Worm (Caenorhabditis elegans) whole organism, dauer: ENCODE data around the gene Y51H7BR.7.
"Not testable (repeated sequence)": the region's sequence is repeated elsewhere in the genome, so short reads cannot be mapped to it uniquely, and the experiment has no call there.

Experiments
- unc-62 ChIP-seq: sonication (generic microtip); optimal IDR thresholded peaks from 2 replicates; lab custom pipeline; 2017; ENCODE audit warnings: missing biosample characterization, missing genetic modification reagents, missing genetic modification characterization

The Y51H7BR.7 gene

DNA sequence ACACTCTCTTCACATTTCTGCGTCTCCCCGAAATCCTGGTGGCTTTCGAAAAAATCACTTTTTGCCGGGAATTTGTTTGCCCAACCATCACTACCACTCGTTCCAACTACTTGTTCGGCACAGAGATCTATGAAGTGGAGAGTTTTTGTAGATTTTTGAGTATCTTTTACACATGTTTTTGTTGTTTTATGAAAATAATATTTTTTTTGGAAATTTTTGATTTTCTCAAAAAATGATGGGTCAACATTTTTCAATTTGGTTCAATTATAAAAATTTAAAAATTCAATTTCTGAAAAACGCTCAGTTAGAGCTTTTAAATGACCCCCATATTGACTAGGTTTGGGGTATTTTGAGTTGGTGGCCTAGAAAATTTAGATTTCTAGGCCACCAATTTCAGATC, at the start of gene Y51H7BR.7:
Gene Y51H7BR.7 (minus strand): TSS at position 101 of the 400 bp plus-strand sequence.
- TF ChIP-seq unc-62 (GFP tag; lab: Kevin White, UChicago), result no peak

DNA sequence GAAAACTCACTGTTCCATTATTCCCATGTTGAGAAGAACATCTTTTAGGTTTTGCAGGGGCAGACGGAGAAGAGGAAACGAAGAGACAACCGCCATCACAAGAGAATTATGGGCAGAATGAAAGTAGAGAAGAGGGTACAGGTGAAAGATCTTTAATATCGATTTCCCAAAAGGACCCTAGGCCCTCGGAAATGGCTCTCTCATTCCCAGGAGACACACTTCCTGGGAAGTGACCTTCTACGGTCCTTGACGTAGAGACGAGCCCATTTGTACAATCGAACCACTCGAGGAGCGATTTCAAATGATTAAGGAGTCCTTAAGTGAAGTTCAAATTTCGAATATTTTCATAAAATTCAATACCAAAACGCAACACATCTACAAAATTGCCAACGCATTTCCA, 45.6 kb upstream of the Y51H7BR.7 start, which contains the start of gene fbxb-46:
Gene fbxb-46 (minus strand): TSS at position 101 of the 400 bp plus-strand sequence.
- TF ChIP-seq unc-62 (GFP tag; lab: Kevin White, UChicago), result no peak

DNA sequence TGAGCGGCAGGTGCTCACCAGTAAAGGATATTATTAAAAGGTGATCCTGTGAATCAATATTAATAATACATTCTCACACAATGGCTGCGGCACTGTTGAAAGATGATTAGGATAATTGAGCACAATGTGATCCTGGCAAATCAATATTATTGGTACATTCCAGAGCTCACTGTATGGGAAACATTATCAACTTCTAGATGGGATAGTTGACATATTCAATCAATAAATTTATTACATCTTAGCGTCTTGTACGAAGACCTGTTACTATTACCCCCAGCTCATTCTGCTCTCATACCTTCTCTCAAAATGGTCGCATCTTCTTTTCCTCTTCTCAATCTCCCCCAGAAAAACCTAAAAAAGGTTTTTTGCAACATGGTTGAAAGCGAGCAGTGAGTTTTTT, 42.8 kb upstream of the Y51H7BR.7 start, which contains the start of gene fbxb-49:
Gene fbxb-49 (plus strand): TSS at position 301 of the 400 bp plus-strand sequence.
- TF ChIP-seq unc-62 (GFP tag; lab: Kevin White, UChicago), result no peak

DNA sequence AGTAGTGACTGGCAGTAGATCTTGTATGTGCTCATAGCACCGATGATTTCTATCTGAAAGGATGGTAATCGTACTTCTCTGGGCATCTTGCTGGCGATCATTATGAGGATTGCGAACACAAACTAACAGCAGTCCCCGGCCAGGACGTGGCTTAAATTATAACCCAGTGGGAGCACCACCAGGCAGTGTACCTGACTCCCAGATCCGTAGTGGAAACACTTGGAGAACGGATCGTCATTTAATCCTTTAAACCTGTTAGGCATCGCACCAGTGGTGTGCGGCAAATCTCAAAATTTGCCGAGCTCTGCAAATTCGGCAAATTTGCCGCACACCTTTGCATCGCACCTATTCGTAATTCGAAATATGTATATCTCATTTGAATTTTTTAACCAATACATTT, 42.2 kb upstream of the Y51H7BR.7 start, which contains the start of gene K05F6.8:
Gene K05F6.8 (minus strand): TSS at position 101 of the 400 bp plus-strand sequence.
- TF ChIP-seq unc-62 (GFP tag; lab: Kevin White, UChicago), result no peak

DNA sequence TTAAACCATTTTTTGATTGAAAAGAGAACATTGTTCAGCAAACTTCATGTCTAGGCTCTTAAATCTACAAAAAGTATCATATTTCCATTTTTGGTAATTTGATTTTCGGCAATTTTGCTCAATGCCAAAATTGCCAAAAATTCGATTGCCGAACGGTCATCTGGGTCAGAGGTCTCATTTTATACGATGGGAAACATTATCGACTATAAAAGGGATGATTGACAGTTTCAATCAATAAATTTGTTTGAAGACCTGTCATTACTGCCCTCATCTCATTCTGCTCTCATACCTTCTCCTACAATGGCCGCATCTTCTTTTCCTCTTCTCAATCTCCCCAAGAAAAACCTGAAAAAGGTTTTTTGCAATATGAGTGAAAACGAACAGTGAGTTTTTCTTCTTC, 36.5 kb upstream of the Y51H7BR.7 start, which contains the start of gene K05F6.14:
Gene K05F6.14 (plus strand): TSS at position 301 of the 400 bp plus-strand sequence.
- TF ChIP-seq unc-62 (GFP tag; lab: Kevin White, UChicago), result no peak

DNA sequence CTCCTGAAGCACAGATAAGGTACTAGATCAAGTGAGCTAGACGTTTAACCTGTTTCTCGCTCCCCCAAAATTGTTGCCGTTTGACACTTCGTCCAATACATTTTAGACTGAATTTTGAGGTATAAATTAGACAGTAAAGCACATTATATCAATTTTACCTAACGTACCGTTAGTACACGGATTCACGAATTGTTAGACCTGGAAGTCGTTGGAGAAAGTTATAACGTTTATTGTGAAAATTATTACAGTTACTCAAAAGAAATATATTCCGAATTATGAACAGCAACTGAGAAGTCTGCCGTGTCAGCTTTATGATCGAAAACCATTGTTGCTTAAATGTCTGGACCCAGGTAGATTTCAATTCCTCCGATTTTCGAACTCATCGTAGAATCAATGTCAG, 35.4 kb upstream of the Y51H7BR.7 start:
- no peak for TF ChIP-seq unc-62 (GFP tag; lab: Kevin White, UChicago)

DNA sequence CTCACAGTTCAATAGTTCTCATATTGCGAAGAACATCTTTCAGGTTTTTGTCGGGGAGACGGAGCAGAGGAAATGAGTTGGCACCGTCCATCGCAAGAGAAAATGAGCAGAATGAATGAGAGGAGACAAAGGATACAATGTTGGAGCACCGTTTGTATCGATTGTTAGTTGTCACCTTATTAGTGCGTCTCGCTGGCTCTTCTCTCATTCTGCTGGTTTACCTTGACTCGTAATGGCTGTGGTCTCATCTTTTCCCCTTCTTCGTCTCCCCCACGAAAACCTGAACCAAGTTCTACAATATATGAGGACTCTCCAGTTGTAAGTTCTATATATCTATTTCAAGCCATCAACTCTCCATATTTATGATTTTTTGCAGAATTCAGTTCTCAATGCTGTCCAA, 30.8 kb upstream of the Y51H7BR.7 start, which contains the start of the genes fbxb-54 and fbxb-50:
Gene fbxb-54 (minus strand): TSS at position 101 of the 400 bp plus-strand sequence.
Gene fbxb-50 (plus strand): TSS at position 227 of the 400 bp plus-strand sequence.
- not testable (repeated sequence) for TF ChIP-seq unc-62 (GFP tag; lab: Kevin White, UChicago)

DNA sequence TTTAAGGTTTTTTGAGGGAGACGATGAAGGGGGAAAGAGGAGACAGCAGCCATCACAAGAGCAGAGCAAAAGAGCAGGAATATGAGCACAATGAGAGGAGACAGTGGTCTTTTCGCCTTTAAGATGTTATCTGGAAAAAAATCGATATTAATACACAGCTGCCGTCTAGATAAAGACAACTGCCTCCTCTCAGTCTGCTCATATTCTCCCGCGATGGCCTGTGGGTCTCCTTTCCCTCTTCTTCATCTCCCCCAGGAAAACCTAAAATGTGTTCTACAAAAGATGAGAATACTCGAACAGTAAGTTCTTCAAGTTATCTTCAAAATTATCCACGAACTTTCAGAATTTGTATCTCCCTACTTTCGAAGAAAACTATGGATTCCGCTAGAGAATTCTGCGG, 25.1 kb upstream of the Y51H7BR.7 start, which contains the start of the genes fbxb-52 and fbxb-51:
Gene fbxb-52 (minus strand): TSS at position 101 of the 400 bp plus-strand sequence.
Gene fbxb-51 (plus strand): TSS at position 212 of the 400 bp plus-strand sequence.
- TF ChIP-seq unc-62 (GFP tag; lab: Kevin White, UChicago), result no peak

DNA sequence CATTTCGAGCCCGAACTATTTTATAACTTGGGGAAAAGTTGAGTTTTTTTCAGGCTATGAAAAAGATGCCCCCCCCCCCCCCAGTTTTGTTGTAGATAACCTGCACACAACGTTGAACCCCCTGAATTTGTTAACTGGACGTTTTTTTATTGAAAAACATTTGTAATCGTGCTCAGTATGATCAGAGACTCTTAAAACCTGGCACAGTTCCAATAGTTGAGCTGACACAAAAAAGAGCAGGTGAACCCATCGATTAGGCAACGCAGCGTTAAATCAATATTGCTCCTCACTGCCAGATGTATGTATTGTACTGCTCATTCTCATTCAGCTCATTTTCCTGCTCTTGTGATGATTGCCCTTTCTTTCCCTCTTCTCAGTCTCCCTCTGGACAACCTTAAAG, 20.2 kb upstream of the Y51H7BR.7 start, which contains the start of gene K05F6.12:
Gene K05F6.12 (plus strand): TSS at position 301 of the 400 bp plus-strand sequence.
- TF ChIP-seq unc-62 (GFP tag; lab: Kevin White, UChicago), result no peak

DNA sequence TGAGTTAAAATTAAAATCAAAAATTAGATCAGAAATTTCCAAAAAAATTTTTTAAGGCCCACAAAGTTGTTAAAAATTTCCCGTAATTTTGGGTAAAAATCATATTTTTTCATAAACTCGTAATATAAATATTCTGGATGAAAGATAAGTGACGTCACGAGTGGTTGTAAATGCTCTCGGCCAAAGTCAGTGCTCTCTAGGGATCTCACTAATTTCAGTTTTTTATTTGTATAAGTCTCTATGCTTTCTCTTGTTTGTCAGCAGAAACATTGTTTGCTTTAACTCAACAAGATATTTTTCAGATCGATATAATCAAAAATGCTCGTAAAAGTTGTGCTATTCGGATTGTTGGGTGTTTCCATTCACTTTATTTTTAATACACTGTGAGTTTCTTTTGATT, 17.8 kb upstream of the Y51H7BR.7 start, which contains the start of gene K05F6.4:
Gene K05F6.4 (plus strand): TSS at position 301 of the 400 bp plus-strand sequence.
- TF ChIP-seq unc-62 (GFP tag; lab: Kevin White, UChicago), result not testable (repeated sequence)

DNA sequence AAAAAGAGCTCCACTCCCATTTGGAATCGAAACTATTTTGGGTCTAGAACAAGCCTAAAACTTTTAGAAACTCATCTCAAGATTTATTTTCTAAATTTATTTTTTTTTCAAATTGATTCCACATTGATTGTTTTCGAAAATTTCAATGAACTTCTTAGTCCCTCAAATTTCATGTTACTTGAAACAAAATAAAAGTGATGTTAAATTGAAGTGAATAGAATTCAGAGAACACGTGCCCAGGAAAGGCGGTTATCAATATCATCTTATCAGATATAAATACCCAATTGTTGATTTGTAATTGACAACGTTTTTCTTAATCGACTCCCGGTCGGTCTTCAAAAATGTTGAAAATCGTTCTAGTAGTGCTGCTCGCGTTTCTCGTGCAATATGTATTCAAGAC, 15.2 kb upstream of the Y51H7BR.7 start, which contains the start of gene poml-4:
Gene poml-4 (plus strand): TSS at position 301 of the 400 bp plus-strand sequence.
- not testable (repeated sequence) for TF ChIP-seq unc-62 (GFP tag; lab: Kevin White, UChicago)

DNA sequence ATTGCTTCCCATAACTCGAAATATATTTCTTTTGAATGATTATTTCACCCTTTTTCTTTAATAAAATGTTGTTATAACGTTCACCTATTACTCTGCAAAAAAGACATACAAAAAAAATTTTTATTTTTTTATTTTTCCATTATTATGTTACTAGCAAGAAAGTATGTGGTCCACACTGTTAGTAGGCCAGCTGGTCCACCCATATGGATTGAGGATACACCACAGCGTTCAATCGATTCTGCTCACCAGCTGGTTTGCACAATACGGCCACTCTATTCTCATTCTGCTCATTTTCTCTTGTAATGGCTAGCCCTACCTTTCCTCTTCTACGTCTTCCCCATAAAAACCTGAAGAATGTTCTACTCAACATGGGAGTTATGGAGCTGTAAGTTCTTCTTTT, 13.2 kb upstream of the Y51H7BR.7 start, which contains the start of gene fbxb-44:
Gene fbxb-44 (plus strand): TSS at position 301 of the 400 bp plus-strand sequence.
- TF ChIP-seq unc-62 (GFP tag; lab: Kevin White, UChicago), result no peak

DNA sequence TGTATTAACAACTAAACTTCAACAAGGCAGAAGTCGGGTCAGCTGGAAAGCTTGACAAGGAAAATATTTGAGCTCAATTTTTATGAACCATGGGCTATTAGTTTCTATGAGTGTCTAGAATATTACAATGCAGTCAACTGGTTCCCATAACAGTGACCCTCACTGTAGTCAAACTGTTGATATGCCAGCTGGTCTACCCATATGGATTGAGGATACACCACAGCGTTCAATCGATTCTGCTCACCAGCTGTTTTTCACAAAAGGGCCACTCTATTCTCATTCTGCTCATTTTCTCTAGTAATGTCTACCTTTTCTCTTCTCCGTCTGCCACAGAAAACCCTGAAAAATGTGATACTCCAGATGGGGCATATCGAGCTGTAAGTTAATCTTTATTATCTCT, 11.9 kb upstream of the Y51H7BR.7 start, which contains the start of gene fbxb-42:
Gene fbxb-42 (plus strand): TSS at position 301 of the 400 bp plus-strand sequence.
- TF ChIP-seq unc-62 (GFP tag; lab: Kevin White, UChicago), result no peak

DNA sequence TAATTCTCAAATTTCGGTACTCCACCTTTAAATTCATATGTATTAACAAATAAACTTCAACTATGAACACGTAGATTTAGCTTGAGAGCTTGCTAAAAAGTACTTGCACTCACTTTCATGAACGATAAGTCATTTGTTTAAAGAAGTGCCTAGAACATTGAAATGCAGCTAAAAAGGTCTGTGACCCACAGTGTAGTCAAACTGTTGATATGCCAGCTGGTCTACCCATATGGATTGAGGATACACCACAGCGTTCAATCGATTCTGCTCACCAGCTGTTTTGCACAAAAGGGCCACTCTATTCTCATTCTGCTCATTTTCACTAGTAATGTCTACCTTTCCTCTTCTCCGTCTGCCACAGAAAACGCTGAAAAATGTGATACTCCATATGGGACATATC, 10.5 kb upstream of the Y51H7BR.7 start, which contains the start of gene fbxb-43:
Gene fbxb-43 (plus strand): TSS at position 301 of the 400 bp plus-strand sequence.
- TF ChIP-seq unc-62 (GFP tag; lab: Kevin White, UChicago), result no peak

DNA sequence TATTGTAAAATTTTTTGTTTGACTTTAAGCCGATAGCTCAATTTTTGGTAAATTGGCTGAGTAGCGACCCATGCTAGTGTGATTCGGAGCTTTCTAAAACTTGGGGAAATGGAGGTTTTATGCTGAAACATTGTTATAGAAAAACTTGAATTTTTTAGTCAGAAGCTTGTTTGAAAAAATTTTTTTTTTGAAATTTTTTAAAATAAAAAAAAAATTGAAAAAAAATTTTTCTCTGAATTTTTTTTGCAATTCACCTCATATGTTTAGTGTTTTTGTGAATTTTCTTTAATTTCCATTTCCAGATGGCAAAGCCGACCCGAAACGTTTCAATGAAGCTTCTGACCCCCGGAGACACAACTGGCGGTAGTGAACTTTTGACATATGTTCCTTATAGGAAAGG, 3.7 kb upstream of the Y51H7BR.7 start, which contains the start of gene Y51H7BR.4:
Gene Y51H7BR.4 (plus strand): TSS at position 301 of the 400 bp plus-strand sequence.
- TF ChIP-seq unc-62 (GFP tag; lab: Kevin White, UChicago), result no peak

DNA sequence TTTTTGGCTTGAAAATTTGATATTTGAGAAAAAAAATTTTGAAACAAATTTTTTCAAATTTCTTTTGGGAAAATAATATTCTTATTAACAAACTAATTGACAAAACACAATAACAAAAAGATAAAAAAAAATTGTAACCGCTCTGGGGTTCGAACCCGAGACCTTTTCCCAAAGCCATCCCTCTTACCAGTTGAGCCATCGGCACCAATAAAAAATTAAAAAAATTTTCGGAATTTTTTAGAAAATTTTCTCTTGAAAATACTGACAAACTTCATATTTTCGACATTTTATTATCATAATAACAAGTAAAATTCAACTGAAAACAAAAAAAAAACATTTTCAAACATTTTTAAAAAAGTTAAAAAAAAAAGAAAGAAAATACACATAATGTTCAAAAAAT, 3.4 kb downstream of the Y51H7BR.7 start:
- TF ChIP-seq unc-62 (GFP tag; lab: Kevin White, UChicago), result no peak
